Fruit fly (Drosophila melanogaster) whole organism, embryonic: ENCODE results near the gene Cyp6v1.

Experiments
- Adf1 ChIP-seq: fragments of 200-800 bp; sonication (Bioruptor generic); IDR thresholded peaks from 2 replicates; pipeline ENCODE4 v1.3.6; 2022; ENCODE audit warnings: missing biosample characterization, missing genetic modification characterization
- CG10267 ChIP-seq: fragments of 200-800 bp; sonication (Bioruptor generic); optimal IDR thresholded peaks from 2 replicates; lab custom pipeline; 2018; ENCODE audit warnings: missing biosample characterization, mild to moderate bottlenecking, missing genetic modification characterization, moderate library complexity
- CG10979 ChIP-seq: fragments of 200-800 bp; sonication (Bioruptor generic); optimal IDR thresholded peaks from 2 replicates; lab custom pipeline; 2018; ENCODE audit warnings: missing biosample characterization, mild to moderate bottlenecking, missing genetic modification characterization, moderate library complexity
- CG11696 ChIP-seq: fragments of 200-800 bp; sonication (Bioruptor generic); IDR thresholded peaks from 2 replicates; pipeline ENCODE4 v1.3.6; 2022; ENCODE audit warnings: missing biosample characterization, missing genetic modification characterization
- CG12299 ChIP-seq: fragments of 200-800 bp; sonication (Bioruptor generic); optimal IDR thresholded peaks from 2 replicates; lab custom pipeline; 2018; ENCODE audit warnings: missing biosample characterization, mild to moderate bottlenecking, missing genetic modification characterization
- CG13287 ChIP-seq: fragments of 200-800 bp; sonication (Bioruptor generic); IDR thresholded peaks from 2 replicates; pipeline ENCODE4 v1.3.6; 2022; ENCODE audit warnings: missing biosample characterization, missing genetic modification characterization; ENCODE audit not compliant: partially characterized antibody
- CG14667 ChIP-seq: fragments of 200-800 bp; sonication (Bioruptor generic); IDR thresholded peaks from 2 replicates; pipeline ENCODE4 v1.3.6; 2022; ENCODE audit warnings: missing biosample characterization, missing genetic modification characterization
- CG16779 ChIP-seq: fragments of 200-800 bp; sonication (Bioruptor generic); IDR thresholded peaks from 2 replicates; pipeline ENCODE4 v1.3.6; 2022; ENCODE audit warnings: missing biosample characterization, missing genetic modification characterization
- CG16813 ChIP-seq: fragments of 200-800 bp; sonication (Bioruptor generic); IDR thresholded peaks from 3 replicates; pipeline ENCODE4 v1.3.6; 2022; ENCODE audit warnings: missing biosample characterization, missing genetic modification characterization; ENCODE audit not compliant: partially characterized antibody
- CG6791 ChIP-seq: fragments of 200-800 bp; sonication (Bioruptor generic); IDR thresholded peaks from 3 replicates; pipeline ENCODE4 v1.3.6; 2022; ENCODE audit warnings: missing biosample characterization, missing genetic modification characterization; ENCODE audit not compliant: partially characterized antibody
- CG7963 ChIP-seq: fragments of 200-800 bp; sonication (Bioruptor generic); IDR thresholded peaks from 3 replicates; pipeline ENCODE4 v1.3.6; 2022; ENCODE audit warnings: missing biosample characterization, missing genetic modification characterization; ENCODE audit not compliant: partially characterized antibody
- CG7987 ChIP-seq: fragments of 200-800 bp; sonication (Bioruptor generic); optimal IDR thresholded peaks from 2 replicates; lab custom pipeline; 2018; ENCODE audit warnings: missing biosample characterization, mild to moderate bottlenecking, missing genetic modification characterization, moderate library complexity
- CG9817 ChIP-seq: fragments of 200-800 bp; sonication (Bioruptor generic); optimal IDR thresholded peaks from 2 replicates; lab custom pipeline; 2018; ENCODE audit warnings: missing biosample characterization, mild to moderate bottlenecking, missing genetic modification characterization, moderate library complexity
- Gug ChIP-seq: fragments of 200-800 bp; sonication (Bioruptor generic); IDR thresholded peaks from 4 replicates; pipeline ENCODE4 v1.3.6; 2022; ENCODE audit warnings: missing biosample characterization, missing genetic modification characterization
- HLH4C ChIP-seq: fragments of 200-800 bp; sonication (Bioruptor generic); IDR thresholded peaks from 3 replicates; pipeline ENCODE4 v1.3.6; 2022; ENCODE audit warnings: missing biosample characterization, missing genetic modification characterization; ENCODE audit not compliant: partially characterized antibody
- Nf-YB ChIP-seq: fragments of 200-800 bp; sonication (Bioruptor generic); optimal IDR thresholded peaks from 3 replicates; lab custom pipeline; 2019; ENCODE audit warnings: missing biosample characterization, mild to moderate bottlenecking, missing genetic modification characterization, moderate library complexity
- Nf-YC ChIP-seq: fragments of 200-800 bp; optimal IDR thresholded peaks from 3 replicates; lab custom pipeline; 2019; ENCODE audit warnings: missing biosample characterization, mild to moderate bottlenecking, missing genetic modification characterization, moderate library complexity
- Pdp1 ChIP-seq, 2 experiments: fragments of 200-800 bp; sonication (Bioruptor generic); optimal IDR thresholded peaks; 3 replicates each; lab custom pipeline; 2016; ENCODE audit warnings: missing biosample characterization in 2 of 2, missing genetic modification characterization in 2 of 2, mild to moderate bottlenecking in 1 of 2, moderate library complexity in 1 of 2
- abd-A ChIP-seq: fragments of 200-800 bp; sonication (Bioruptor generic); optimal IDR thresholded peaks from 3 replicates; lab custom pipeline; 2019; ENCODE audit warnings: missing biosample characterization, mild to moderate bottlenecking, missing genetic modification characterization, moderate library complexity
- bigmax ChIP-seq: fragments of 200-800 bp; sonication (Bioruptor generic); optimal IDR thresholded peaks from 2 replicates; lab custom pipeline; 2018; ENCODE audit warnings: missing biosample characterization, mild to moderate bottlenecking, missing genetic modification characterization
- btn ChIP-seq: fragments of 200-800 bp; sonication (Bioruptor generic); optimal IDR thresholded peaks from 2 replicates; lab custom pipeline; 2016; ENCODE audit warnings: missing biosample characterization, missing genetic modification characterization
- cad ChIP-seq: fragments of >200 bp; optimal IDR thresholded peaks from 2 replicates; lab custom pipeline; 2017; ENCODE audit warnings: missing biosample characterization, missing genetic modification characterization
- chif ChIP-seq, 2 experiments: fragments of 200-800 bp; sonication (Bioruptor generic); optimal IDR thresholded peaks; 3 replicates each; lab custom pipeline; 2016; ENCODE audit warnings: missing biosample characterization in 2 of 2, missing genetic modification characterization in 2 of 2
- chn ChIP-seq: fragments of 200-800 bp; sonication (Bioruptor generic); optimal IDR thresholded peaks from 2 replicates; lab custom pipeline; 2016; ENCODE audit warnings: missing biosample characterization, missing genetic modification characterization
- gem ChIP-seq: fragments of 200-800 bp; sonication (Bioruptor generic); optimal IDR thresholded peaks from 2 replicates; lab custom pipeline; 2019; ENCODE audit warnings: missing biosample characterization, mild to moderate bottlenecking, missing genetic modification characterization, moderate library complexity
- gsb-n ChIP-seq: fragments of 200-800 bp; sonication (Bioruptor generic); optimal IDR thresholded peaks from 3 replicates; lab custom pipeline; 2018; ENCODE audit warnings: missing biosample characterization, mild to moderate bottlenecking, missing genetic modification characterization
- luna ChIP-seq: fragments of 200-800 bp; sonication (Bioruptor generic); optimal IDR thresholded peaks from 2 replicates; lab custom pipeline; 2016; ENCODE audit warnings: missing biosample characterization, missing genetic modification characterization
- mirr ChIP-seq: fragments of 200-800 bp; sonication (Bioruptor generic); optimal IDR thresholded peaks from 3 replicates; lab custom pipeline; 2018; ENCODE audit warnings: missing biosample characterization, mild to moderate bottlenecking, missing genetic modification characterization
- pfk ChIP-seq: fragments of 200-800 bp; sonication (Bioruptor generic); optimal IDR thresholded peaks from 2 replicates; lab custom pipeline; 2018; ENCODE audit warnings: missing biosample characterization, mild to moderate bottlenecking, missing genetic modification characterization, moderate library complexity
- phol ChIP-seq: fragments of 200-800 bp; sonication (Bioruptor generic); optimal IDR thresholded peaks from 3 replicates; lab custom pipeline; 2018; ENCODE audit warnings: missing biosample characterization, mild to moderate bottlenecking, missing genetic modification characterization, moderate library complexity
- pita ChIP-seq: fragments of 200-800 bp; sonication (Bioruptor generic); optimal IDR thresholded peaks from 2 replicates; lab custom pipeline; 2017; ENCODE audit warnings: missing biosample characterization, mild to moderate bottlenecking, missing genetic modification characterization
- pros ChIP-seq: fragments of 200-800 bp; sonication (Bioruptor generic); optimal IDR thresholded peaks from 3 replicates; lab custom pipeline; 2019; ENCODE audit warnings: missing biosample characterization, mild to moderate bottlenecking, missing genetic modification characterization, moderate library complexity
- sens ChIP-seq: fragments of 200-800 bp; sonication (Bioruptor generic); peaks from one replicate; lab custom pipeline; 2016; ENCODE audit warnings: missing biosample characterization, missing genetic modification characterization
- slp2 ChIP-seq: fragments of 200-800 bp; sonication (Bioruptor generic); optimal IDR thresholded peaks from 2 replicates; lab custom pipeline; 2016; ENCODE audit warnings: missing biosample characterization, missing genetic modification characterization
- so ChIP-seq: fragments of 200-800 bp; sonication (Bioruptor generic); IDR thresholded peaks from 3 replicates; pipeline ENCODE4 v1.3.6; 2022; ENCODE audit warnings: missing biosample characterization, missing genetic modification characterization
- tll ChIP-seq, 2 experiments: fragments of 200-800 bp in 1 of 2; fragments of >200 bp in 1 of 2; sonication (Bioruptor generic) in 1 of 2; optimal IDR thresholded peaks; 2 replicates each; lab custom pipeline; 2017 to 2019; ENCODE audit warnings: missing biosample characterization in 2 of 2, missing genetic modification characterization in 2 of 2, mild to moderate bottlenecking in 1 of 2, moderate library complexity in 1 of 2
- twi ChIP-seq: fragments of 200-800 bp; optimal IDR thresholded peaks from 2 replicates; lab custom pipeline; 2019; ENCODE audit warnings: missing biosample characterization, mild to moderate bottlenecking, missing genetic modification characterization, moderate library complexity
- wek ChIP-seq: fragments of 200-800 bp; sonication (Bioruptor generic); optimal IDR thresholded peaks from 3 replicates; lab custom pipeline; 2018; ENCODE audit warnings: missing biosample characterization, mild to moderate bottlenecking, missing genetic modification characterization, moderate library complexity

The Cyp6v1 gene

dm6 chrX:20661612-20662228 is 4.8 kb downstream of the Cyp6v1 start, which contains the start of gene CG1835 (continued):
- TF ChIP-seq pfk (GFP tag; lab: Kevin White, UChicago) (peak; percentile 93), twi (tag; lab: Kevin White, UChicago) (no peak), CG7987 (GFP tag; lab: Kevin White, UChicago) (no peak)

DNA sequence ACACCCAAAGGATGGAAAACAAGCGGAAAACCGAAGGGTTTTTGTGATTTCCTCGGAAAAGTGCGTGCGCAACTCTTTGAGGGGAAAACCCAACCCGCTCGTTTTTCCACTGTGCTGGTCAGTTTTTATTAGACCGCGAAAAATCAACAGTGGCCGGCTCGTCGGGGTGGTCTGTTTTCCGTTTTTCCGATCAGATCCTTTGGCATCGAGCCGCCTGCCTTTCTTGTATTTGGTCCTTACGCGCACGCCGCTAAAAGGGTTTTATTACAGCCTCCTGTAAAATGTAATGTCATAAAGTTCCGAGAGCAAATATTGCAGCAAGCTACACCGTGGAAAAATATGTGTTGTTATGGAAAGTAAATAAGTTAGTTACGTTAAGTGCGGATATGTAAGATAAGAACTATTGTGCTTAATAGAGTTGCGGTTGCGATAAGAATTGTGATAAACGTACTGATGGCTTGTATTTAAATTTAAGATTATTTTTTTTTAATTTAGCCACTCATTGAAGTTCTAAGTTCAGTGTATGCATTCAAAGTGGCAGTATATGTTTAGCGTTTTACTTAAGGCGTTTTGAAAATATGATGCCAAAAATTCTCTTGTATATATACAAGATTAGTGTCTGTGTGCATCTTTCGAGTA is 6.1 kb downstream of the Cyp6v1 start:
- no peak for TF ChIP-seq CG10267 (tag; lab: Kevin White, UChicago)
- no peak for TF ChIP-seq mirr
- TF ChIP-seq btn (GFP tag; lab: Kevin White, UChicago) = no peak
- no peak for TF ChIP-seq Gug (GFP tag; lab: Robert Waterston, UW)
- peak; percentile 87 for TF ChIP-seq cad
- TF ChIP-seq Pdp1 (GFP tag; optimal IDR thresholded peaks at IDR 0.05; lab: Kevin White, UChicago) = no peak
- TF ChIP-seq sens = peak; percentile 57
- TF ChIP-seq CG12299 = no peak
- no peak for TF ChIP-seq so (GFP tag; lab: Robert Waterston, UW)
- TF ChIP-seq phol = peak; percentile 16
- no peak for TF ChIP-seq slp2 (GFP tag; lab: Kevin White, UChicago)
- TF ChIP-seq wek = no peak
- peak; percentile 7 for TF ChIP-seq CG10979 (tag; lab: Kevin White, UChicago)
- peak in 1 of 2 experiments; percentile 81 for TF ChIP-seq tll (GFP tag; optimal IDR thresholded peaks at IDR 0.05; lab: Kevin White, UChicago)
- peak; percentile 10 for TF ChIP-seq gem (tag; lab: Kevin White, UChicago)
- TF ChIP-seq chif (GFP tag; optimal IDR thresholded peaks at IDR 0.05; lab: Kevin White, UChicago) = no peak

dm6 chrX:20666356-20666755 is 9.4 kb downstream of the Cyp6v1 start:
- TF ChIP-seq Nf-YB (peak; percentile 52), CG13287 (GFP tag; lab: Robert Waterston, UW) (no peak), chn (GFP tag; lab: Kevin White, UChicago) (no peak), pita (GFP tag; lab: Kevin White, UChicago) (no peak), luna (GFP tag; lab: Kevin White, UChicago) (no peak), CG11696 (GFP tag; lab: Robert Waterston, UW) (no peak), CG16779 (no peak), Adf1 (no peak), abd-A (peak; percentile 32), pros (GFP tag; lab: Kevin White, UChicago) (peak; percentile 73), bigmax (no peak), gsb-n (tag; lab: Kevin White, UChicago) (peak; percentile 64), Nf-YC (tag; lab: Kevin White, UChicago) (peak; percentile 50), CG14667 (GFP tag; lab: Robert Waterston, UW) (no peak), CG9817 (tag; lab: Kevin White, UChicago) (no peak)

dm6 chrX:20673107-20673506 is 16.2 kb downstream of the Cyp6v1 start:
- TF ChIP-seq CG7963 (GFP tag; lab: Robert Waterston, UW) = peak; percentile 52; the same call in 1 of the 3 replicates
- 0 out of 3 replicates have a peak, but pooled peaks have one; percentile 47 for TF ChIP-seq CG6791 (GFP tag; lab: Robert Waterston, UW)
- TF ChIP-seq CG16813 = peak; percentile 47; the same call in 1 of the 3 replicates
- TF ChIP-seq HLH4C (GFP tag; lab: Robert Waterston, UW) = peak; percentile 57; the same call in 1 of the 3 replicates
- TF ChIP-seq, all 482 proteins: peak for 4; not testable (repeated sequence) for 478
